Worm (Caenorhabditis elegans): Measurements from ENCODE around the gene rfc-3.

DNA sequence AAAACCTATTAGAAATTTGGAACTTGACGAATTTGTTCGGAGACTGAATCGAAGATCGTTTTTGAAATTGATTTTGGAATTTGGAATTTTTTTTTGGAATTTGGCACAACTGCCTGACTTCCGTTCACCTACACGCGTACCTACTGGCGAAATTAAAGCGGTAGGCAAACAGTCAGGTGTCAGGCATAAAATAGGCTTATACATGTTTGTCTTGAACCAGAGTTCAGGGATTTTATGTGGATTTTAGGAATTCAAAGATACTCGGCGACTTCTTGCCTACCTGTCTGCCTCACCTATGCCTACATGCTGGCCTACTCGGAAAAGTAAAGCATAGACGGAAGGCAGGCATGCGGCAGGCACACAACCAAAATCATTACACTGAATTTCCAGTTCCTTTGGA lies 17.2 kb upstream of the rfc-3 start:
- no peak for TF ChIP-seq lin-14 (GFP tag; optimal IDR thresholded peaks at IDR 0.05)
- TF ChIP-seq lin-39 (tag; optimal IDR thresholded peaks at IDR 0.05): no peak
- TF ChIP-seq unc-30 (tag; optimal IDR thresholded peaks at IDR 0.05): no peak
- TF ChIP-seq mep-1 (tag; optimal IDR thresholded peaks at IDR 0.05): no peak
- TF ChIP-seq tbx-2 (tag; optimal IDR thresholded peaks at IDR 0.05): no peak
- TF ChIP-seq unc-62 (GFP tag; optimal IDR thresholded peaks at IDR 0.05): no peak
- TF ChIP-seq lin-13 (GFP tag; optimal IDR thresholded peaks at IDR 0.05): no peak
- no peak for TF ChIP-seq snpc-4 (tag; optimal IDR thresholded peaks at IDR 0.05)
- no peak for TF ChIP-seq dpl-1 (GFP tag; optimal IDR thresholded peaks at IDR 0.05)
- TF ChIP-seq ztf-11 (tag; optimal IDR thresholded peaks at IDR 0.05): no peak
- TF ChIP-seq ama-1 (optimal IDR thresholded peaks at IDR 0.05): no peak

Data from whole organism, L1 larva.